Fruit fly (Drosophila melanogaster) whole organism, embryonic: ENCODE results near the gene Mst89B.

ENCODE experiments used
- Abd-B ChIP-seq: fragments of 200-800 bp; sonication (Bioruptor generic); optimal IDR thresholded peaks from 2 replicates; lab custom pipeline; 2018; ENCODE audit warnings: missing biosample characterization, mild to moderate bottlenecking, missing genetic modification characterization, moderate library complexity
- Blimp-1 ChIP-seq: fragments of 200-800 bp; sonication (Bioruptor generic); optimal IDR thresholded peaks from 3 replicates; lab custom pipeline; 2018; ENCODE audit warnings: missing biosample characterization, missing genetic modification characterization, mild to moderate bottlenecking, moderate library complexity, missing genetic modification reagents
- Bteb2 ChIP-seq: fragments of 200-800 bp; sonication (Bioruptor generic); optimal IDR thresholded peaks from 2 replicates; lab custom pipeline; 2016; ENCODE audit warnings: missing biosample characterization, missing genetic modification characterization
- CG1024 ChIP-seq: fragments of 200-800 bp; sonication (Bioruptor generic); IDR thresholded peaks from 2 replicates; pipeline ENCODE4 v1.3.6; 2022; ENCODE audit warnings: missing biosample characterization, missing genetic modification characterization
- CG12942 ChIP-seq: fragments of 200-800 bp; sonication (Bioruptor generic); optimal IDR thresholded peaks from 3 replicates; lab custom pipeline; 2016; ENCODE audit warnings: missing biosample characterization, missing genetic modification characterization
- CG13123 ChIP-seq: fragments of 200-800 bp; sonication (Bioruptor generic); optimal IDR thresholded peaks from 2 replicates; lab custom pipeline; 2016; ENCODE audit warnings: missing biosample characterization, missing genetic modification characterization
- CG14050 ChIP-seq: fragments of 200-800 bp; sonication (Bioruptor generic); IDR thresholded peaks from 3 replicates; pipeline ENCODE4 v1.3.6; 2022; ENCODE audit warnings: missing biosample characterization, missing genetic modification characterization
- CG14441 ChIP-seq: fragments of 200-800 bp; sonication (Bioruptor generic); IDR thresholded peaks from 2 replicates; pipeline ENCODE4 v1.3.6; 2022; ENCODE audit warnings: missing biosample characterization, missing genetic modification characterization
- CG15073 ChIP-seq: fragments of 200-800 bp; sonication (Bioruptor generic); optimal IDR thresholded peaks from 2 replicates; lab custom pipeline; 2016; ENCODE audit warnings: missing biosample characterization, missing genetic modification characterization
- CG1603 ChIP-seq: fragments of 200-800 bp; sonication (Bioruptor generic); optimal IDR thresholded peaks from 2 replicates; lab custom pipeline; 2019; ENCODE audit warnings: missing biosample characterization, mild to moderate bottlenecking, missing genetic modification characterization, moderate library complexity
- CG16779 ChIP-seq: fragments of 200-800 bp; sonication (Bioruptor generic); IDR thresholded peaks from 2 replicates; pipeline ENCODE4 v1.3.6; 2022; ENCODE audit warnings: missing biosample characterization, missing genetic modification characterization
- CG17359 ChIP-seq: fragments of 200-800 bp; sonication (Bioruptor generic); optimal IDR thresholded peaks from 3 replicates; lab custom pipeline; 2018; ENCODE audit warnings: missing biosample characterization, mild to moderate bottlenecking, missing genetic modification characterization, moderate library complexity
- CG17385 ChIP-seq: fragments of 200-800 bp; sonication (Bioruptor generic); optimal IDR thresholded peaks from 3 replicates; lab custom pipeline; 2018; ENCODE audit warnings: missing biosample characterization, mild to moderate bottlenecking, missing genetic modification characterization
- CG17912 ChIP-seq: fragments of 200-800 bp; sonication (Bioruptor generic); optimal IDR thresholded peaks from 2 replicates; lab custom pipeline; 2018; ENCODE audit warnings: missing biosample characterization, mild to moderate bottlenecking, missing genetic modification characterization
- CG1792 ChIP-seq: fragments of 200-800 bp; sonication (Bioruptor generic); optimal IDR thresholded peaks from 2 replicates; lab custom pipeline; 2016; ENCODE audit warnings: missing biosample characterization, missing genetic modification characterization
- CG2120 ChIP-seq: fragments of 200-800 bp; sonication (Bioruptor generic); optimal IDR thresholded peaks from 3 replicates; lab custom pipeline; 2016; ENCODE audit warnings: missing biosample characterization, missing genetic modification characterization
- CG30431 ChIP-seq: fragments of 200-800 bp; sonication (Bioruptor generic); optimal IDR thresholded peaks from 2 replicates; lab custom pipeline; 2017; ENCODE audit warnings: missing biosample characterization, missing genetic modification characterization
- CG31224 ChIP-seq: fragments of 200-800 bp; sonication (Bioruptor generic); IDR thresholded peaks from 2 replicates; pipeline ENCODE4 v1.3.6; 2022; ENCODE audit warnings: missing biosample characterization, missing genetic modification characterization
- CG4404 ChIP-seq: fragments of 200-800 bp; sonication (Bioruptor generic); IDR thresholded peaks from 2 replicates; pipeline ENCODE4 v1.3.6; 2022; ENCODE audit warnings: missing biosample characterization, missing genetic modification characterization
- CG4820 ChIP-seq: fragments of 200-800 bp; sonication (Bioruptor generic); optimal IDR thresholded peaks from 3 replicates; lab custom pipeline; 2016; ENCODE audit warnings: missing biosample characterization, missing genetic modification characterization
- CG6791 ChIP-seq: fragments of 200-800 bp; sonication (Bioruptor generic); IDR thresholded peaks from 3 replicates; pipeline ENCODE4 v1.3.6; 2022; ENCODE audit warnings: missing biosample characterization, missing genetic modification characterization; ENCODE audit not compliant: partially characterized antibody
- CG8388 ChIP-seq: fragments of 200-800 bp; sonication (Bioruptor generic); optimal IDR thresholded peaks from 2 replicates; lab custom pipeline; 2019; ENCODE audit warnings: missing biosample characterization, mild to moderate bottlenecking, missing genetic modification characterization, moderate library complexity
- CG9437 ChIP-seq: fragments of 200-800 bp; sonication (Bioruptor generic); optimal IDR thresholded peaks from 2 replicates; lab custom pipeline; 2018; ENCODE audit warnings: missing biosample characterization, mild to moderate bottlenecking, missing genetic modification characterization
- CG9727 ChIP-seq: fragments of 200-800 bp; sonication (Bioruptor generic); optimal IDR thresholded peaks from 3 replicates; lab custom pipeline; 2017; ENCODE audit warnings: missing biosample characterization, mild to moderate bottlenecking, missing genetic modification characterization
- Hr78 ChIP-seq, 2 experiments: fragments of 200-800 bp in 1 of 2; fragments of >200 bp in 1 of 2; sonication (Bioruptor generic) in 1 of 2; optimal IDR thresholded peaks; 2 replicates each; lab custom pipeline; 2017 to 2019; ENCODE audit warnings: missing biosample characterization in 2 of 2, missing genetic modification characterization in 2 of 2, mild to moderate bottlenecking in 1 of 2, moderate library complexity in 1 of 2
- NfI ChIP-seq: fragments of 200-800 bp; sonication (Bioruptor generic); optimal IDR thresholded peaks from 3 replicates; lab custom pipeline; 2018; ENCODE audit warnings: missing biosample characterization, mild to moderate bottlenecking, missing genetic modification characterization, moderate library complexity
- Opbp ChIP-seq: fragments of 200-800 bp; sonication (Bioruptor generic); IDR thresholded peaks from 3 replicates; pipeline ENCODE4 v1.3.6; 2022; ENCODE audit warnings: missing biosample characterization, missing genetic modification characterization; ENCODE audit not compliant: partially characterized antibody
- amos ChIP-seq: fragments of 200-800 bp; sonication (Bioruptor generic); IDR thresholded peaks from 2 replicates; pipeline ENCODE4 v1.3.6; 2022; ENCODE audit warnings: missing biosample characterization, missing genetic modification characterization; ENCODE audit not compliant: partially characterized antibody
- ap ChIP-seq: fragments of 200-800 bp; sonication (Bioruptor generic); IDR thresholded peaks from 2 replicates; pipeline ENCODE4 v1.3.6; 2022; ENCODE audit warnings: missing biosample characterization, missing genetic modification characterization
- az2 ChIP-seq: fragments of 200-800 bp; sonication (Bioruptor generic); optimal IDR thresholded peaks from 3 replicates; lab custom pipeline; 2016; ENCODE audit warnings: missing biosample characterization, missing genetic modification characterization
- bigmax ChIP-seq: fragments of 200-800 bp; sonication (Bioruptor generic); optimal IDR thresholded peaks from 2 replicates; lab custom pipeline; 2018; ENCODE audit warnings: missing biosample characterization, mild to moderate bottlenecking, missing genetic modification characterization
- en ChIP-seq: fragments of 200-800 bp; sonication (Bioruptor generic); optimal IDR thresholded peaks from 2 replicates; lab custom pipeline; 2016; ENCODE audit warnings: missing biosample characterization, missing genetic modification characterization
- fd64A ChIP-seq: fragments of 200-800 bp; sonication (Bioruptor generic); optimal IDR thresholded peaks from 3 replicates; lab custom pipeline; 2018; ENCODE audit warnings: missing biosample characterization, mild to moderate bottlenecking, missing genetic modification characterization
- gcm2 ChIP-seq: fragments of 200-800 bp; sonication (Bioruptor generic); optimal IDR thresholded peaks from 2 replicates; lab custom pipeline; 2016; ENCODE audit warnings: missing biosample characterization, missing genetic modification characterization
- grau ChIP-seq: fragments of 200-800 bp; optimal IDR thresholded peaks from 3 replicates; lab custom pipeline; 2019; ENCODE audit warnings: missing biosample characterization, mild to moderate bottlenecking, missing genetic modification characterization, moderate library complexity
- jing ChIP-seq: fragments of 200-800 bp; sonication (Bioruptor generic); optimal IDR thresholded peaks from 2 replicates; lab custom pipeline; 2018; ENCODE audit warnings: missing biosample characterization, mild to moderate bottlenecking, missing genetic modification characterization
- kah ChIP-seq: fragments of 200-800 bp; sonication (Bioruptor generic); optimal IDR thresholded peaks from 2 replicates; lab custom pipeline; 2018; ENCODE audit warnings: missing biosample characterization, mild to moderate bottlenecking, missing genetic modification characterization
- ken ChIP-seq: fragments of 200-800 bp; sonication (Bioruptor generic); IDR thresholded peaks from 3 replicates; pipeline ENCODE4 v1.3.6; 2022; ENCODE audit warnings: missing biosample characterization, missing genetic modification characterization
- kni ChIP-seq: fragments of 200-800 bp; sonication (Bioruptor generic); optimal IDR thresholded peaks from 3 replicates; lab custom pipeline; 2017; ENCODE audit warnings: mild to moderate bottlenecking, missing biosample characterization, missing genetic modification reagents, missing genetic modification characterization
- lmd ChIP-seq: fragments of 200-800 bp; sonication (Bioruptor generic); IDR thresholded peaks from 2 replicates; pipeline ENCODE4 v1.3.6; 2022; ENCODE audit warnings: missing biosample characterization, missing genetic modification characterization
- mirr ChIP-seq: fragments of 200-800 bp; sonication (Bioruptor generic); optimal IDR thresholded peaks from 3 replicates; lab custom pipeline; 2018; ENCODE audit warnings: missing biosample characterization, mild to moderate bottlenecking, missing genetic modification characterization
- odd ChIP-seq: fragments of 200-800 bp; sonication (Bioruptor generic); optimal IDR thresholded peaks from 2 replicates; lab custom pipeline; 2017; ENCODE audit warnings: missing biosample characterization, mild to moderate bottlenecking, missing genetic modification characterization
- pfk ChIP-seq: fragments of 200-800 bp; sonication (Bioruptor generic); optimal IDR thresholded peaks from 2 replicates; lab custom pipeline; 2018; ENCODE audit warnings: missing biosample characterization, mild to moderate bottlenecking, missing genetic modification characterization, moderate library complexity
- salm ChIP-seq: fragments of 200-800 bp; sonication (Bioruptor generic); optimal IDR thresholded peaks from 2 replicates; lab custom pipeline; 2018; ENCODE audit warnings: missing biosample characterization, mild to moderate bottlenecking, missing genetic modification characterization
- schlank ChIP-seq: fragments of 200-800 bp; sonication (Bioruptor generic); optimal IDR thresholded peaks from 2 replicates; lab custom pipeline; 2018; ENCODE audit warnings: missing biosample characterization, mild to moderate bottlenecking, missing genetic modification characterization
- shn ChIP-seq: fragments of 200-800 bp; sonication (Bioruptor generic); optimal IDR thresholded peaks from 3 replicates; lab custom pipeline; 2016; ENCODE audit warnings: missing biosample characterization, missing genetic modification characterization
- sug ChIP-seq: fragments of 200-800 bp; optimal IDR thresholded peaks from 2 replicates; lab custom pipeline; 2019; ENCODE audit warnings: missing biosample characterization, mild to moderate bottlenecking, missing genetic modification characterization, moderate library complexity
- tx ChIP-seq: fragments of 200-800 bp; sonication (Bioruptor generic); optimal IDR thresholded peaks from 2 replicates; lab custom pipeline; 2016; ENCODE audit warnings: missing biosample characterization, missing genetic modification characterization

Gene Mst89B

DNA sequence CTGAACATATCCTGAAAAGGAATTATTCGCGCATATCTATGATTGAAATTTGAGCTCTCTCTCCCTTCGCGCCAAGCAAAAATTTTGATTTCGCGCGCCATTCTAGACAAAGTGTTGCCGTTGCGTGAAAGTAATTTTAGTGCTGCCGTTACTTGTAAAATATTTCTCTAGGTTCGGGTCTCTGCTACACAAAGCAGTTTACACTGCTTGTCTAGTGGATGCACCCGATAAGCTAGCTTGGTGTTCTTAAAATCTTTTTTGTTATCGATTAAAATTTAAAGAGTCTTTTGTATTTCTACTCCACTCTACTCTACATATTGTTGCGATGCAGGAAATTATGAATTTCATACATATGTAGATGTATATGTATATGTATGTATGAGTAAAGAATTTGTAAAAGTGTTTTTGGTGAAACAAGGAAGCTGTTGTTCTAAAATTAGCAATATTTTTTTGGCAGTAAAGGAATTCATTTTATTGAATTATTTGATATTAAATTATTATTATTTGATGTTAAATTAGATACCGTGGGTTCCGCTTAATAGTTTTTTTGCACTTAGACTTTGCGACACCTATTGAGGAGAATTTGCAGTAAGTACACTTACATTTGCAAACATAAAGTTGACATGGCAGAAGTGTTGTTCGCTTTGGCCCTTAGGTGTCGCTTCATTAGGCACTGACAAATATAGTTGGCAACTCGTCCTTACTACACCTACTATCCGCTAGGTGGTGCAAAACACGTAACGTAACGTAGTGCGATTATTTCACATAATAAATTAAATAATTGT is 6.2 kb upstream of the Mst89B start (continued):
- peak; percentile 34 for TF ChIP-seq sug (tag; lab: Kevin White, UChicago)
- peak; percentile 41 for TF ChIP-seq CG8388 (GFP tag; lab: Kevin White, UChicago)
- TF ChIP-seq CG1603 (tag; lab: Kevin White, UChicago): peak; percentile 76
- peak; percentile 100 for TF ChIP-seq CG9437 (GFP tag; lab: Kevin White, UChicago)
- TF ChIP-seq ken (GFP tag; lab: Robert Waterston, UW): peak; percentile 79
- TF ChIP-seq grau (tag; lab: Kevin White, UChicago): peak; percentile 56
- TF ChIP-seq jing (GFP tag; lab: Kevin White, UChicago): peak; percentile 30
- TF ChIP-seq shn (GFP tag; lab: Kevin White, UChicago): peak; percentile 67
- TF ChIP-seq Hr78 (GFP tag; optimal IDR thresholded peaks at IDR 0.05; lab: Kevin White, UChicago): no peak
- peak; percentile 59 for TF ChIP-seq kni
- TF ChIP-seq ap: 0 out of 2 replicates have a peak, but pooled peaks have one; percentile 15
- peak; percentile 64 for TF ChIP-seq CG9727 (GFP tag; lab: Kevin White, UChicago)
- TF ChIP-seq CG17385 (GFP tag; lab: Kevin White, UChicago): peak; percentile 66
- peak; percentile 64 for TF ChIP-seq CG4820
- peak; percentile 26 for TF ChIP-seq CG1792 (GFP tag; lab: Kevin White, UChicago)
- peak; percentile 61; the same call in 2 of the 3 replicates for TF ChIP-seq Opbp (GFP tag; lab: Robert Waterston, UW)
- TF ChIP-seq CG17359 (tag; lab: Kevin White, UChicago): peak; percentile 72
- TF ChIP-seq amos (GFP tag; lab: Robert Waterston, UW): peak; percentile 69
- TF ChIP-seq CG15073 (GFP tag; lab: Kevin White, UChicago): no peak
- peak; percentile 14 for TF ChIP-seq salm (tag; lab: Kevin White, UChicago)
- no peak for TF ChIP-seq fd64A (GFP tag; lab: Kevin White, UChicago)
- peak; percentile 41 for TF ChIP-seq CG2120
- 0 out of 2 replicates have a peak, but pooled peaks have one; percentile 48 for TF ChIP-seq CG1024 (GFP tag; lab: Robert Waterston, UW)
- peak; percentile 75 for TF ChIP-seq mirr (GFP tag; lab: Kevin White, UChicago)
- TF ChIP-seq CG12942 (GFP tag; lab: Kevin White, UChicago): peak; percentile 46
- no peak for TF ChIP-seq Abd-B (GFP tag; lab: Kevin White, UChicago)
- peak; percentile 62 for TF ChIP-seq CG30431 (GFP tag; lab: Kevin White, UChicago)
- peak; percentile 42 for TF ChIP-seq en (GFP tag; lab: Kevin White, UChicago)
- TF ChIP-seq CG16779 (GFP tag; lab: Robert Waterston, UW): peak; percentile 68
- peak; percentile 19 for TF ChIP-seq Bteb2 (GFP tag; lab: Kevin White, UChicago)
- TF ChIP-seq odd (GFP tag; lab: Kevin White, UChicago): no peak
- no peak for TF ChIP-seq CG4404 (GFP tag; lab: Robert Waterston, UW)
- TF ChIP-seq CG31224: 0 out of 2 replicates have a peak, but pooled peaks have one; percentile 21
- 0 out of 3 replicates have a peak, but pooled peaks have one; percentile 30 for TF ChIP-seq CG14050 (GFP tag; lab: Robert Waterston, UW)
- peak; percentile 70; the same call in 1 of the 2 replicates for TF ChIP-seq lmd
- peak; percentile 63 for TF ChIP-seq kah (GFP tag; lab: Kevin White, UChicago)
- peak; percentile 81 for TF ChIP-seq az2 (GFP tag; lab: Kevin White, UChicago)
- no peak for TF ChIP-seq CG13123 (GFP tag; lab: Kevin White, UChicago)
- peak; percentile 56; the same call in 1 of the 3 replicates for TF ChIP-seq CG6791
- peak; percentile 60 for TF ChIP-seq pfk
- TF ChIP-seq CG17912 (GFP tag; lab: Kevin White, UChicago): peak; percentile 93
- TF ChIP-seq gcm2 (GFP tag; lab: Kevin White, UChicago): no peak
- TF ChIP-seq NfI: peak; percentile 78
- TF ChIP-seq schlank (tag; lab: Kevin White, UChicago): no peak
- TF ChIP-seq bigmax (GFP tag; lab: Kevin White, UChicago): peak; percentile 47
- TF ChIP-seq CG14441 (GFP tag; lab: Robert Waterston, UW): peak; percentile 41; the same call in 1 of the 2 replicates
- no peak for TF ChIP-seq Blimp-1 (GFP tag; lab: Kevin White, UChicago)
- peak; percentile 45 for TF ChIP-seq tx
